Fruit fly (Drosophila melanogaster) whole organism, embryonic: ENCODE results near the gene ETHR.
A peak's percentile ranks its signal among the peaks of the same experiment; 100 is the strongest.

Source experiments
- Abd-B ChIP-seq: fragments of 200-800 bp; sonication (Bioruptor generic); optimal IDR thresholded peaks from 2 replicates; lab custom pipeline; 2018; ENCODE audit warnings: missing biosample characterization, mild to moderate bottlenecking, missing genetic modification characterization, moderate library complexity
- Adf1 ChIP-seq: fragments of 200-800 bp; sonication (Bioruptor generic); IDR thresholded peaks from 2 replicates; pipeline ENCODE4 v1.3.6; 2022; ENCODE audit warnings: missing biosample characterization, missing genetic modification characterization
- Antp ChIP-seq: fragments of 200-800 bp; sonication (Bioruptor generic); optimal IDR thresholded peaks from 3 replicates; lab custom pipeline; 2016; ENCODE audit warnings: missing biosample characterization, missing genetic modification characterization
- Atf-2 ChIP-seq: fragments of 200-800 bp; sonication (Bioruptor generic); optimal IDR thresholded peaks from 2 replicates; lab custom pipeline; 2016; ENCODE audit warnings: missing biosample characterization, missing genetic modification characterization
- Atf3 ChIP-seq: fragments of 200-800 bp; sonication (Bioruptor generic); optimal IDR thresholded peaks from 3 replicates; lab custom pipeline; 2016; ENCODE audit warnings: missing biosample characterization, missing genetic modification characterization
- B-H2 ChIP-seq: fragments of 200-800 bp; sonication (Bioruptor generic); optimal IDR thresholded peaks from 2 replicates; lab custom pipeline; 2018; ENCODE audit warnings: missing biosample characterization, mild to moderate bottlenecking, missing genetic modification characterization
- Bteb2 ChIP-seq: fragments of 200-800 bp; sonication (Bioruptor generic); optimal IDR thresholded peaks from 2 replicates; lab custom pipeline; 2016; ENCODE audit warnings: missing biosample characterization, missing genetic modification characterization
- CG10147 ChIP-seq: fragments of 200-800 bp; sonication (Bioruptor generic); optimal IDR thresholded peaks from 2 replicates; lab custom pipeline; 2019; ENCODE audit warnings: missing biosample characterization, mild to moderate bottlenecking, missing genetic modification characterization, moderate library complexity
- CG11085 ChIP-seq: fragments of 200-800 bp; sonication (Bioruptor generic); IDR thresholded peaks from 2 replicates; pipeline ENCODE4 v1.3.6; 2022; ENCODE audit warnings: missing biosample characterization, missing genetic modification characterization
- CG12391 ChIP-seq: fragments of 200-800 bp; sonication (Bioruptor generic); optimal IDR thresholded peaks from 3 replicates; lab custom pipeline; 2018; ENCODE audit warnings: missing biosample characterization, mild to moderate bottlenecking, missing genetic modification characterization, moderate library complexity
- CG13424 ChIP-seq: fragments of 200-800 bp; sonication (Bioruptor generic); optimal IDR thresholded peaks from 2 replicates; lab custom pipeline; 2019; ENCODE audit warnings: missing biosample characterization, mild to moderate bottlenecking, missing genetic modification characterization, moderate library complexity
- CG14441 ChIP-seq: fragments of 200-800 bp; sonication (Bioruptor generic); IDR thresholded peaks from 2 replicates; pipeline ENCODE4 v1.3.6; 2022; ENCODE audit warnings: missing biosample characterization, missing genetic modification characterization
- CG16779 ChIP-seq: fragments of 200-800 bp; sonication (Bioruptor generic); IDR thresholded peaks from 2 replicates; pipeline ENCODE4 v1.3.6; 2022; ENCODE audit warnings: missing biosample characterization, missing genetic modification characterization
- CG18619 ChIP-seq: fragments of 200-800 bp; sonication (Bioruptor generic); optimal IDR thresholded peaks from 3 replicates; lab custom pipeline; 2017; ENCODE audit warnings: missing biosample characterization, mild to moderate bottlenecking, missing genetic modification characterization
- CG30403 ChIP-seq: fragments of 200-800 bp; sonication (Bioruptor generic); optimal IDR thresholded peaks from 3 replicates; lab custom pipeline; 2016; ENCODE audit warnings: missing biosample characterization, missing genetic modification characterization
- CG32772 ChIP-seq: fragments of 200-800 bp; sonication (Bioruptor generic); IDR thresholded peaks from 2 replicates; pipeline ENCODE4 v1.3.6; 2022; ENCODE audit warnings: missing biosample characterization, missing genetic modification characterization
- CG3726 ChIP-seq: fragments of 200-800 bp; sonication (Bioruptor generic); IDR thresholded peaks from 3 replicates; pipeline ENCODE4, ENCODE4 v1.3.6; 2022; ENCODE audit warnings: missing biosample characterization, missing genetic modification characterization
- CG6254 ChIP-seq: fragments of 200-800 bp; sonication (Bioruptor generic); optimal IDR thresholded peaks from 3 replicates; lab custom pipeline; 2017; ENCODE audit warnings: mild to moderate bottlenecking, missing biosample characterization, missing genetic modification reagents, missing genetic modification characterization
- CG8388 ChIP-seq: fragments of 200-800 bp; sonication (Bioruptor generic); optimal IDR thresholded peaks from 2 replicates; lab custom pipeline; 2019; ENCODE audit warnings: missing biosample characterization, mild to moderate bottlenecking, missing genetic modification characterization, moderate library complexity
- CG9437 ChIP-seq: fragments of 200-800 bp; sonication (Bioruptor generic); optimal IDR thresholded peaks from 2 replicates; lab custom pipeline; 2018; ENCODE audit warnings: missing biosample characterization, mild to moderate bottlenecking, missing genetic modification characterization
- CkIIα-i1 ChIP-seq: fragments of 200-800 bp; sonication (Bioruptor generic); IDR thresholded peaks from 2 replicates; pipeline ENCODE4 v1.3.6; 2022; ENCODE audit warnings: missing biosample characterization, missing genetic modification characterization
- Dip2 ChIP-seq: fragments of 200-800 bp; sonication (Bioruptor generic); IDR thresholded peaks from 2 replicates; pipeline ENCODE4 v1.3.6; 2022; ENCODE audit warnings: missing biosample characterization, missing genetic modification characterization
- Dp ChIP-seq: fragments of 200-800 bp; sonication (Bioruptor generic); optimal IDR thresholded peaks from 2 replicates; lab custom pipeline; 2018; ENCODE audit warnings: missing biosample characterization, mild to moderate bottlenecking, missing genetic modification characterization, moderate library complexity
- Drgx ChIP-seq: fragments of 200-800 bp; sonication (Bioruptor generic); IDR thresholded peaks from 2 replicates; pipeline ENCODE4 v1.3.6; 2022; ENCODE audit warnings: missing biosample characterization, missing genetic modification characterization
- Hey ChIP-seq: fragments of 200-800 bp; sonication (Bioruptor generic); optimal IDR thresholded peaks from 3 replicates; lab custom pipeline; 2018; ENCODE audit warnings: missing biosample characterization, mild to moderate bottlenecking, missing genetic modification characterization
- Lhr ChIP-seq: fragments of 200-800 bp; sonication (Bioruptor generic); optimal IDR thresholded peaks from 3 replicates; lab custom pipeline; 2017; ENCODE audit warnings: mild to moderate bottlenecking, missing biosample characterization, missing genetic modification reagents, missing genetic modification characterization
- Oaz ChIP-seq: fragments of 200-800 bp; sonication (Bioruptor generic); IDR thresholded peaks from 2 replicates; pipeline ENCODE4 v1.3.6; 2022; ENCODE audit warnings: missing biosample characterization, missing genetic modification characterization
- Scr ChIP-seq: fragments of 200-800 bp; sonication (Bioruptor generic); IDR thresholded peaks from 2 replicates; pipeline ENCODE4 v1.3.6; 2022; ENCODE audit warnings: missing biosample characterization, missing genetic modification characterization; ENCODE audit not compliant: partially characterized antibody
- Stat92E ChIP-seq, 3 experiments: fragments of >200 bp in 2 of 3; fragments of 200-800 bp in 1 of 3; sonication (Bioruptor generic) in 1 of 3; optimal IDR thresholded peaks; 2 replicates each; lab custom pipeline; 2017 to 2019; ENCODE audit warnings: missing biosample characterization in 3 of 3, missing genetic modification characterization in 3 of 3, mild to moderate bottlenecking in 1 of 3, moderate library complexity in 1 of 3
- Tbp ChIP-seq: fragments of >200 bp; optimal IDR thresholded peaks from 2 replicates; lab custom pipeline; 2018; ENCODE audit warnings: missing biosample characterization, missing genetic modification characterization
- bbx ChIP-seq: fragments of 200-800 bp; sonication (Bioruptor generic); IDR thresholded peaks from 2 replicates; pipeline ENCODE4 v1.3.6; 2022; ENCODE audit warnings: missing biosample characterization, missing genetic modification characterization; ENCODE audit not compliant: partially characterized antibody
- bcd ChIP-seq: fragments of 200-800 bp; sonication (Bioruptor generic); optimal IDR thresholded peaks from 2 replicates; lab custom pipeline; 2017; ENCODE audit warnings: missing biosample characterization, mild to moderate bottlenecking, missing genetic modification characterization
- cato ChIP-seq: fragments of 200-800 bp; sonication (Bioruptor generic); optimal IDR thresholded peaks from 2 replicates; lab custom pipeline; 2016; ENCODE audit warnings: missing biosample characterization, missing genetic modification characterization, borderline replicate concordance
- croc ChIP-seq: fragments of 200-800 bp; sonication (Bioruptor generic); conservative IDR thresholded peaks from 3 replicates; pipeline ENCODE4 v1.3.6; 2022; ENCODE audit warnings: missing biosample characterization, missing genetic modification characterization
- disco-r ChIP-seq: fragments of 200-800 bp; sonication (Bioruptor generic); optimal IDR thresholded peaks from 2 replicates; lab custom pipeline; 2016; ENCODE audit warnings: missing biosample characterization, missing genetic modification characterization
- ems ChIP-seq: fragments of 200-800 bp; sonication (Bioruptor generic); optimal IDR thresholded peaks from 3 replicates; lab custom pipeline; 2016; ENCODE audit warnings: missing biosample characterization, missing genetic modification characterization
- fd102C ChIP-seq: fragments of 200-800 bp; sonication (Bioruptor generic); optimal IDR thresholded peaks from 2 replicates; lab custom pipeline; 2018; ENCODE audit warnings: missing biosample characterization, mild to moderate bottlenecking, missing genetic modification characterization, moderate library complexity
- fu2 ChIP-seq: fragments of 200-800 bp; sonication (Bioruptor generic); optimal IDR thresholded peaks from 2 replicates; lab custom pipeline; 2016; ENCODE audit warnings: missing biosample characterization, missing genetic modification characterization
- gem ChIP-seq: fragments of 200-800 bp; sonication (Bioruptor generic); optimal IDR thresholded peaks from 2 replicates; lab custom pipeline; 2019; ENCODE audit warnings: missing biosample characterization, mild to moderate bottlenecking, missing genetic modification characterization, moderate library complexity
- ind ChIP-seq: fragments of 200-800 bp; sonication (Bioruptor generic); optimal IDR thresholded peaks from 3 replicates; lab custom pipeline; 2016; ENCODE audit warnings: missing biosample characterization, missing genetic modification characterization
- insv ChIP-seq, 2 experiments: fragments of 200-800 bp; sonication (Bioruptor generic); optimal IDR thresholded peaks; 3 replicates each; lab custom pipeline; 2016 to 2018; ENCODE audit warnings: missing biosample characterization in 2 of 2, missing genetic modification characterization in 2 of 2
- kah ChIP-seq: fragments of 200-800 bp; sonication (Bioruptor generic); optimal IDR thresholded peaks from 2 replicates; lab custom pipeline; 2018; ENCODE audit warnings: missing biosample characterization, mild to moderate bottlenecking, missing genetic modification characterization
- kay ChIP-seq: fragments of 200-800 bp; sonication (Bioruptor generic); optimal IDR thresholded peaks from 2 replicates; lab custom pipeline; 2016; ENCODE audit warnings: missing biosample characterization, missing genetic modification characterization
- nerfin-1 ChIP-seq: fragments of 200-800 bp; sonication (Bioruptor generic); optimal IDR thresholded peaks from 3 replicates; lab custom pipeline; 2019; ENCODE audit warnings: missing biosample characterization, mild to moderate bottlenecking, missing genetic modification characterization, moderate library complexity
- pum ChIP-seq: fragments of 200-800 bp; sonication (Bioruptor generic); optimal IDR thresholded peaks from 2 replicates; lab custom pipeline; 2016; ENCODE audit warnings: missing biosample characterization, missing genetic modification characterization
- repo ChIP-seq: fragments of 200-800 bp; sonication (Bioruptor generic); optimal IDR thresholded peaks from 2 replicates; lab custom pipeline; 2016; ENCODE audit warnings: missing biosample characterization, missing genetic modification characterization
- stwl ChIP-seq: fragments of 200-800 bp; sonication (Bioruptor generic); optimal IDR thresholded peaks from 3 replicates; lab custom pipeline; 2018; ENCODE audit warnings: missing biosample characterization, mild to moderate bottlenecking, missing genetic modification characterization, moderate library complexity
- unc-4 ChIP-seq: fragments of 200-800 bp; sonication (Bioruptor generic); IDR thresholded peaks from 2 replicates; pipeline ENCODE4 v1.3.6; 2022; ENCODE audit warnings: missing biosample characterization, missing genetic modification characterization; ENCODE audit not compliant: partially characterized antibody
- vvl ChIP-seq: fragments of 200-800 bp; sonication (Bioruptor generic); IDR thresholded peaks from 2 replicates; pipeline ENCODE4 v1.3.6; 2022; ENCODE audit warnings: missing biosample characterization, missing genetic modification characterization

The ETHR gene

dm6 chr3R:21223453-21224057, 23.3 kb upstream of the ETHR start, which contains the start of the genes CG3337 and Nelf-A (continued):
- TF ChIP-seq CG14441 (GFP tag; lab: Robert Waterston, UW) = peak; percentile 57
- TF ChIP-seq CG9437 = peak; percentile 0
- TF ChIP-seq CkIIα-i1 (GFP tag; lab: Robert Waterston, UW) = no peak
- TF ChIP-seq Oaz = no peak
- peak; percentile 73 for TF ChIP-seq fu2
- TF ChIP-seq Atf3 = peak; percentile 40
- TF ChIP-seq CG8388 (GFP tag; lab: Kevin White, UChicago) = no peak
- peak; percentile 84 for TF ChIP-seq Antp (GFP tag; lab: Kevin White, UChicago)
- TF ChIP-seq cato (GFP tag; lab: Kevin White, UChicago) = no peak
- TF ChIP-seq ems (GFP tag; lab: Kevin White, UChicago) = peak; percentile 64
- peak; percentile 89 for TF ChIP-seq bbx
- peak; percentile 40 for TF ChIP-seq Abd-B
- peak; percentile 76 for TF ChIP-seq CG16779
- TF ChIP-seq B-H2 = peak; percentile 79
- TF ChIP-seq Adf1 (GFP tag; lab: Robert Waterston, UW) = peak; percentile 50
- peak; percentile 48 for TF ChIP-seq CG13424 (tag; lab: Kevin White, UChicago)
- TF ChIP-seq repo (GFP tag; lab: Kevin White, UChicago) = peak; percentile 72
- peak; percentile 71; the same call in 1 of the 2 replicates for TF ChIP-seq CG11085 (GFP tag; lab: Robert Waterston, UW)
- peak; percentile 59 for TF ChIP-seq Dp
- peak; percentile 32 for TF ChIP-seq Bteb2
- peak; percentile 84 for TF ChIP-seq CG6254 (GFP tag; lab: Kevin White, UChicago)
- TF ChIP-seq insv (GFP tag; optimal IDR thresholded peaks at IDR 0.05; lab: Kevin White, UChicago) = peak in 1 of 2 experiments; percentile 58
- TF ChIP-seq Atf-2 (GFP tag; lab: Kevin White, UChicago) = peak; percentile 45
- peak; percentile 82 for TF ChIP-seq unc-4 (GFP tag; lab: Robert Waterston, UW)
- peak; percentile 69 for TF ChIP-seq pum (GFP tag; lab: Kevin White, UChicago)
- TF ChIP-seq Drgx (GFP tag; lab: Robert Waterston, UW) = peak; percentile 22; the same call in 1 of the 2 replicates
- TF ChIP-seq Stat92E (GFP tag; optimal IDR thresholded peaks at IDR 0.05; lab: Kevin White, UChicago) = no peak
- TF ChIP-seq bcd (GFP tag; lab: Kevin White, UChicago) = peak; percentile 75
- TF ChIP-seq Lhr = peak; percentile 73
- peak; percentile 21 for TF ChIP-seq kah (GFP tag; lab: Kevin White, UChicago)
- peak; percentile 81 for TF ChIP-seq vvl (GFP tag; lab: Robert Waterston, UW)
- peak; percentile 26 for TF ChIP-seq kay (GFP tag; lab: Kevin White, UChicago)
- peak; percentile 44 for TF ChIP-seq CG10147
- peak; percentile 44 for TF ChIP-seq disco-r
- TF ChIP-seq Hey (tag; lab: Kevin White, UChicago) = no peak
- TF ChIP-seq CG30403 = peak; percentile 62
- peak; percentile 78 for TF ChIP-seq Scr (GFP tag; lab: Robert Waterston, UW)
- no peak; the same call in 2 of the 3 replicates for TF ChIP-seq croc (GFP tag; lab: Robert Waterston, UW)
- peak; percentile 56 for TF ChIP-seq nerfin-1 (tag; lab: Kevin White, UChicago)
- TF ChIP-seq Dip2 (GFP tag; lab: Robert Waterston, UW) = no peak
- peak; percentile 70 for TF ChIP-seq CG18619 (GFP tag; lab: Kevin White, UChicago)
- no peak for TF ChIP-seq CG3726 (GFP tag; lab: Robert Waterston, UW)
- no peak for TF ChIP-seq fd102C
- TF ChIP-seq stwl (tag; lab: Kevin White, UChicago) = peak; percentile 87
- TF ChIP-seq ind (GFP tag; lab: Kevin White, UChicago) = peak; percentile 72
- 0 out of 2 replicates have a peak, but pooled peaks have one; percentile 46 for TF ChIP-seq CG32772 (GFP tag; lab: Robert Waterston, UW)
- TF ChIP-seq gem (tag; lab: Kevin White, UChicago) = no peak
- TF ChIP-seq CG12391 (tag; lab: Kevin White, UChicago) = peak; percentile 56
- no peak for TF ChIP-seq Tbp
